Worm (Caenorhabditis elegans) whole organism, young adult: ENCODE data around the gene myo-5.

Experiments
- B0019.2 ChIP-seq: fragments of 200-800 bp; sonication (Bioruptor generic); conservative IDR thresholded peaks from 2 replicates; pipeline ENCODE4 v1.3.6; 2022; ENCODE audit warnings: missing genetic modification reagents, missing genetic modification characterization, missing compliant biosample characterization
- F10E7.11 ChIP-seq: sonication (generic microtip); optimal IDR thresholded peaks from 2 replicates; lab custom pipeline; 2017; ENCODE audit warnings: mild to moderate bottlenecking, missing genetic modification characterization, moderate library complexity, missing compliant biosample characterization
- F22D6.2 ChIP-seq: sonication (generic microtip); optimal IDR thresholded peaks from 2 replicates; lab custom pipeline; 2016; ENCODE audit warnings: mild to moderate bottlenecking, missing genetic modification characterization, missing compliant biosample characterization
- F37B4.10 ChIP-seq: fragments of 200-800 bp; sonication (Bioruptor generic); IDR thresholded peaks from 2 replicates; pipeline ENCODE4 v1.3.6; 2022; ENCODE audit warnings: missing genetic modification characterization, missing compliant biosample characterization
- F39B2.1 ChIP-seq: fragments of 200-800 bp; sonication (Bioruptor generic); IDR thresholded peaks from 2 replicates; pipeline ENCODE4 v1.3.6; 2022; ENCODE audit warnings: missing genetic modification reagents, missing genetic modification characterization, missing compliant biosample characterization
- F57C9.4 ChIP-seq: sonication (generic microtip); optimal IDR thresholded peaks from 2 replicates; lab custom pipeline; 2017; ENCODE audit warnings: mild to moderate bottlenecking, missing genetic modification characterization, missing compliant biosample characterization
- K12H6.12 ChIP-seq: fragments of 200-800 bp; sonication (Bioruptor generic); optimal IDR thresholded peaks from 2 replicates; lab custom pipeline; 2018; ENCODE audit warnings: mild to moderate bottlenecking, missing genetic modification characterization, missing compliant biosample characterization
- Y95B8A.8 ChIP-seq: fragments of 200-800 bp; sonication (Bioruptor generic); IDR thresholded peaks from 2 replicates; pipeline ENCODE4 v1.3.6; 2022; ENCODE audit warnings: missing genetic modification reagents, missing genetic modification characterization, missing compliant biosample characterization
- ama-1 ChIP-seq, 3 experiments: fragments of 150-350 bp in 1 of 3; sonication (generic microtip) in 2 of 3; optimal IDR thresholded peaks; 2 replicates each; lab custom pipeline; 2014 to 2018; ENCODE audit warnings: missing biosample characterization in 2 of 3, missing genetic modification characterization in 2 of 3, missing genetic modification reagents in 2 of 3
- athp-1 ChIP-seq: sonication (generic microtip); optimal IDR thresholded peaks from 2 replicates; lab custom pipeline; 2017; ENCODE audit warnings: mild to moderate bottlenecking, missing genetic modification characterization, missing compliant biosample characterization
- cebp-1 ChIP-seq, 2 experiments: fragments of 200-800 bp in 1 of 2; sonication (Bioruptor generic) in 1 of 2; sonication (generic microtip) in 1 of 2; IDR thresholded peaks in 1 of 2; optimal IDR thresholded peaks in 1 of 2; 2 replicates each; pipeline versions ENCODE4 v1.3.6 to Lab custom; 2017 to 2022; ENCODE audit warnings: missing compliant biosample characterization in 2 of 2, missing genetic modification characterization in 2 of 2, mild to moderate bottlenecking in 1 of 2, missing genetic modification reagents in 1 of 2, moderate library complexity in 1 of 2
- cebp-2 ChIP-seq: fragments of 200-800 bp; sonication (Bioruptor generic); IDR thresholded peaks from 2 replicates; pipeline ENCODE4 v1.3.6; 2022; ENCODE audit warnings: missing genetic modification characterization, missing compliant biosample characterization
- ceh-100 ChIP-seq: fragments of 200-800 bp; sonication (Bioruptor generic); IDR thresholded peaks from 2 replicates; pipeline ENCODE4 v1.3.6; 2022; ENCODE audit warnings: missing genetic modification reagents, missing genetic modification characterization, missing compliant biosample characterization
- ceh-27 ChIP-seq: fragments of 200-800 bp; sonication (Bioruptor generic); optimal IDR thresholded peaks from 2 replicates; lab custom pipeline; 2018; ENCODE audit warnings: mild to moderate bottlenecking, missing genetic modification characterization, moderate library complexity, missing compliant biosample characterization
- ceh-79 ChIP-seq: sonication (generic microtip); optimal IDR thresholded peaks from 2 replicates; lab custom pipeline; 2017; ENCODE audit warnings: mild to moderate bottlenecking, missing genetic modification characterization, missing compliant biosample characterization
- ceh-91 ChIP-seq: fragments of 200-800 bp; sonication (Bioruptor generic); IDR thresholded peaks from 2 replicates; pipeline ENCODE4 v1.3.6; 2022; ENCODE audit warnings: missing genetic modification reagents, missing genetic modification characterization, missing compliant biosample characterization
- fkh-3 ChIP-seq: sonication (generic microtip); optimal IDR thresholded peaks from 2 replicates; lab custom pipeline; 2016; ENCODE audit warnings: mild to moderate bottlenecking, missing genetic modification characterization, missing compliant biosample characterization
- gei-17 ChIP-seq: fragments of 200-800 bp; sonication (Bioruptor generic); optimal IDR thresholded peaks from 2 replicates; lab custom pipeline; 2018; ENCODE audit warnings: mild to moderate bottlenecking, missing genetic modification characterization, missing compliant biosample characterization
- him-1 ChIP-seq: sonication (generic microtip); optimal IDR thresholded peaks from 2 replicates; lab custom pipeline; 2016; ENCODE audit warnings: missing genotype, missing genetic modification reagents, missing genetic modification characterization, missing compliant biosample characterization
- hlh-12 ChIP-seq: sonication (generic microtip); optimal IDR thresholded peaks from 2 replicates; lab custom pipeline; 2016; ENCODE audit warnings: missing genetic modification characterization, missing compliant biosample characterization
- hlh-26 ChIP-seq: fragments of 200-800 bp; sonication (Bioruptor generic); conservative IDR thresholded peaks from 2 replicates; pipeline ENCODE4 v1.3.6; 2022; ENCODE audit warnings: missing genetic modification reagents, missing genetic modification characterization, missing compliant biosample characterization
- lag-1 ChIP-seq: fragments of 200-800 bp; sonication (Bioruptor generic); IDR thresholded peaks from 2 replicates; pipeline ENCODE4 v1.3.6; 2022; ENCODE audit warnings: missing genetic modification reagents, missing genetic modification characterization, missing compliant biosample characterization
- let-526 ChIP-seq: fragments of 200-800 bp; sonication (Bioruptor generic); IDR thresholded peaks from 2 replicates; pipeline ENCODE4 v1.3.6; 2022; ENCODE audit warnings: missing genetic modification reagents, missing genetic modification characterization, missing compliant biosample characterization
- lin-26 ChIP-seq: fragments of 200-800 bp; sonication (Bioruptor generic); IDR thresholded peaks from 2 replicates; pipeline ENCODE4 v1.3.6; 2022; ENCODE audit warnings: missing genetic modification reagents, missing genetic modification characterization, missing compliant biosample characterization
- lin-35 ChIP-seq, 3 experiments: fragments of 150-350 bp in 2 of 3; sonication (generic microtip) in 1 of 3; optimal IDR thresholded peaks; 2 replicates each; lab custom pipeline; 2014 to 2018; ENCODE audit warnings: missing biosample characterization in 3 of 3, missing genetic modification characterization in 3 of 3, missing genetic modification reagents in 3 of 3
- lin-40 ChIP-seq: sonication (generic microtip); optimal IDR thresholded peaks from 2 replicates; lab custom pipeline; 2016; ENCODE audit warnings: missing genetic modification characterization, mild to moderate bottlenecking, missing compliant biosample characterization, missing genotype, missing genetic modification reagents
- madf-10 ChIP-seq: sonication (generic microtip); optimal IDR thresholded peaks from 2 replicates; lab custom pipeline; 2016; ENCODE audit warnings: mild to moderate bottlenecking, missing genetic modification characterization, missing compliant biosample characterization
- madf-3 ChIP-seq: fragments of 200-800 bp; sonication (Bioruptor generic); IDR thresholded peaks from 2 replicates; pipeline ENCODE4 v1.3.6; 2022; ENCODE audit warnings: missing genetic modification reagents, missing genetic modification characterization, missing compliant biosample characterization
- madf-6 ChIP-seq: fragments of 200-800 bp; sonication (Bioruptor generic); IDR thresholded peaks from 2 replicates; pipeline ENCODE4 v1.3.6; 2022; ENCODE audit warnings: missing genetic modification reagents, missing genetic modification characterization, missing compliant biosample characterization
- mcd-1 ChIP-seq: fragments of 200-800 bp; sonication (Bioruptor generic); IDR thresholded peaks from 2 replicates; pipeline ENCODE4 v1.3.6; 2022; ENCODE audit warnings: missing genetic modification reagents, missing genetic modification characterization, missing compliant biosample characterization
- mel-28 ChIP-seq: sonication (generic microtip); optimal IDR thresholded peaks from 2 replicates; lab custom pipeline; 2016; ENCODE audit warnings: borderline replicate concordance, mild to moderate bottlenecking, missing genetic modification characterization, missing compliant biosample characterization
- mes-4 ChIP-seq: sonication (generic microtip); optimal IDR thresholded peaks from 2 replicates; lab custom pipeline; 2016; ENCODE audit warnings: missing genotype, missing genetic modification characterization, missing compliant biosample characterization
- nhr-120 ChIP-seq: fragments of 200-800 bp; sonication (Bioruptor generic); IDR thresholded peaks from 2 replicates; pipeline ENCODE4 v1.3.6; 2022; ENCODE audit warnings: missing genetic modification characterization, missing compliant biosample characterization
- nhr-179 ChIP-seq: sonication (generic microtip); optimal IDR thresholded peaks from 2 replicates; lab custom pipeline; 2016; ENCODE audit warnings: mild to moderate bottlenecking, missing genetic modification characterization, missing compliant biosample characterization
- nhr-90 ChIP-seq: sonication (generic microtip); optimal IDR thresholded peaks from 2 replicates; lab custom pipeline; 2016; ENCODE audit warnings: missing genotype, mild to moderate bottlenecking, missing genetic modification characterization, missing compliant biosample characterization
- pbrm-1 ChIP-seq: fragments of 200-800 bp; sonication (Bioruptor generic); IDR thresholded peaks from 2 replicates; pipeline ENCODE4 v1.3.6; 2022; ENCODE audit warnings: missing genetic modification reagents, missing genetic modification characterization, missing compliant biosample characterization
- pha-4 ChIP-seq: fragments of 150-350 bp; sonication (generic microtip); optimal IDR thresholded peaks from 2 replicates; lab custom pipeline; 2014; ENCODE audit warnings: missing biosample characterization, missing genetic modification reagents, missing genetic modification characterization
- repo-1 ChIP-seq: sonication (generic microtip); optimal IDR thresholded peaks from 2 replicates; lab custom pipeline; 2017; ENCODE audit warnings: mild to moderate bottlenecking, missing genetic modification characterization, missing compliant biosample characterization
- rpc-1 ChIP-seq, 2 experiments: fragments of 150-350 bp in 1 of 2; sonication (generic microtip) in 1 of 2; optimal IDR thresholded peaks; 2 replicates each; lab custom pipeline; 2014 to 2018; ENCODE audit warnings: missing biosample characterization in 1 of 2, missing genetic modification characterization in 1 of 2, missing genetic modification reagents in 1 of 2, missing genotype in 1 of 2
- snpc-1.3 ChIP-seq: sonication (generic microtip); optimal IDR thresholded peaks from 2 replicates; lab custom pipeline; 2017; ENCODE audit warnings: missing genetic modification characterization, mild to moderate bottlenecking, missing compliant biosample characterization, antibody characterized with exemption, moderate library complexity, missing genotype, missing genetic modification reagents; ENCODE audit not compliant: insufficient read depth
- tbp1 ChIP-seq: fragments of 200-800 bp; sonication (Bioruptor generic); optimal IDR thresholded peaks from 2 replicates; lab custom pipeline; 2018; ENCODE audit warnings: mild to moderate bottlenecking, missing genetic modification characterization, missing compliant biosample characterization
- unc-62 ChIP-seq: fragments of 150-350 bp; optimal IDR thresholded peaks from 2 replicates; lab custom pipeline; 2014; ENCODE audit warnings: missing biosample characterization, missing genetic modification reagents, missing genetic modification characterization
- ztf-22 ChIP-seq: fragments of 200-800 bp; sonication (Bioruptor generic); optimal IDR thresholded peaks from 2 replicates; lab custom pipeline; 2018; ENCODE audit warnings: mild to moderate bottlenecking, missing genetic modification characterization, moderate library complexity, missing compliant biosample characterization
- ztf-26 ChIP-seq: sonication (generic microtip); optimal IDR thresholded peaks from 2 replicates; lab custom pipeline; 2017; ENCODE audit warnings: missing genetic modification characterization, missing compliant biosample characterization
- ztf-3 ChIP-seq: fragments of 200-800 bp; sonication (Bioruptor generic); optimal IDR thresholded peaks from 2 replicates; lab custom pipeline; 2018; ENCODE audit warnings: mild to moderate bottlenecking, missing genetic modification characterization, missing compliant biosample characterization

Gene myo-5

DNA sequence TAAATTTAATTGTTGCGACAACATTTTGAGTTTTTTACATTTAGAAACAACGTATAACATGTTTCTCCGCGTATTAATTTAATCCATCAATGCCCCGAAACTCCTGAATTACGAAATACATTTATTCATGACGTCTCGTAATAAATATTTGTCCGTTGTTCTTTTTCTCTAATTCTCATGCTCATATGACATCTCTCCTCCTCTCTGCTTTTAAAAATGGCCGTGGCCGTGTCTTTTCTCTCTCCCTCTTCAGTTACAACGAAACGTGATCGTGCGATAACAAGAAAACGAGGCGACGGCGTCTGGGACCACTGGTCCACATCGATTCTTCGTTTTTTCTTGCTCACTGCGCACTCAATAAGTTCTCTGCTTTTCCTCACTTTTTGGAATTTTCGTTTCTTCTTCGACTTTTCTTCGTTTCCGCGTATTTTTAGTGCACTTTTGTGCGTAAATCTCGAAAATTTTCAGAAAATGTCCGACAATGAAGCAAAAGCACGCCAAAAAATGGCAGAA is 21.4 kb downstream of the myo-5 start, which contains the start of gene snap-1 (continued):
- TF ChIP-seq K12H6.12 (tag; lab: Kevin White, UChicago): peak; percentile 73
- TF ChIP-seq ceh-91 (GFP tag; lab: Robert Waterston, UW): no peak
- no peak for TF ChIP-seq ceh-100 (GFP tag; lab: Robert Waterston, UW)
- TF ChIP-seq F10E7.11 (tag; lab: Kevin White, UChicago): no peak
- TF ChIP-seq madf-10: no peak
- TF ChIP-seq ama-1 (optimal IDR thresholded peaks at IDR 0.05; lab: Kevin White, UChicago): peak; percentile 44
- TF ChIP-seq ama-1 (GFP tag; optimal IDR thresholded peaks at IDR 0.05; lab: Kevin White, UChicago): no peak
- peak; percentile 3 for TF ChIP-seq tbp1 (GFP tag; lab: Kevin White, UChicago)
- TF ChIP-seq, all 124 proteins: peak for 14

DNA sequence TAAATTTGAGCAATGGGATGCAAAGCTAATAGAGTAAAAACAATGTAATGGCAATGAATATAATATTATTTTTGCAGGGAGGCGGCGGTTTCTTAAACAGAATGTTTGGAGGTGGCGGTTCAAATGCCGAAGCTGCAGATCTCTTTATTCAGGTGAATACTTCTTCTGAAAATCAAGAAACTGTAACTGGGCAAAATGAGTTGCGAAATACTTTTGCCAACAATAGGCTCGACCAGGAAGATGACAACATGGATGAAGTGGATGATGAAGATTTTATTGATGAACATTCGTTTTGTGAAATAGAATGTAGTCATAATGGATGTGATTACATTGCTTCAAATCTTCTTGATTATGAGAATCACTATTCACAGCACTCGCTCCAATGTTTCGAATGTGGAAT is 22.0 kb downstream of the myo-5 start:
- TF ChIP-seq athp-1 (tag; lab: Kevin White, UChicago): no peak
- TF ChIP-seq cebp-1 (GFP tag; IDR thresholded peaks at IDR 0.05; lab: Robert Waterston, UW): no peak
- TF ChIP-seq cebp-1 (tag; optimal IDR thresholded peaks at IDR 0.05; lab: Kevin White, UChicago): peak; percentile 59
- no peak for TF ChIP-seq ceh-79 (tag; lab: Kevin White, UChicago)
- TF ChIP-seq madf-6 (GFP tag; lab: Robert Waterston, UW): 0 out of 2 replicates have a peak, but pooled peaks have one; percentile 14
- TF ChIP-seq nhr-179 (tag; lab: Kevin White, UChicago): no peak
- no peak for TF ChIP-seq lin-35 (GFP tag; optimal IDR thresholded peaks at IDR 0.05; lab: Kevin White, UChicago)
- no peak for TF ChIP-seq B0019.2 (GFP tag; lab: Robert Waterston, UW)
- no peak for TF ChIP-seq nhr-120 (GFP tag; lab: Robert Waterston, UW)
- TF ChIP-seq ceh-27 (GFP tag; lab: Kevin White, UChicago): no peak
- no peak for TF ChIP-seq Y95B8A.8 (GFP tag; lab: Robert Waterston, UW)
- TF ChIP-seq repo-1: no peak
- TF ChIP-seq nhr-90 (tag; lab: Kevin White, UChicago): no peak
- TF ChIP-seq ztf-22 (GFP tag; lab: Kevin White, UChicago): no peak
- no peak for TF ChIP-seq F37B4.10
- 0 out of 2 replicates have a peak, but pooled peaks have one; percentile 62 for TF ChIP-seq madf-3
- TF ChIP-seq hlh-26 (GFP tag; lab: Robert Waterston, UW): no peak

DNA sequence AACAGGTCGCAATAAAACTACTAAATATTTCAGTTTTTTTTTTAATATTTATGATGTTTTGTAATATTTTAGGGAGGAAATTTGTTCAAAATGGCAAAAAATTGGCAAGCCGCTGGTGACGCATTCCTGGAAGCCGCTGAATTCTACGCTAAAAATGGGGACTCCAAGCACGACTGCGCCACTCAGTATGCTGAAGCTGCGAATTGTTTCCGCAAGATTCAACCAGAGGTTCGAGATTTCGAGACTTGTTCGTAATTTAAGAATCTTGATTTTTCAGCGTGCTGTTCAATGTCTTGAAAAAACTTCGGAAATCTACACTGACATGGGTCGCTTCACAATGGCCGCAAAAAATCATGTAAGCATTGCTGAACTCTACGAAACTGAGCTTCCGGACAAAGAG is 22.9 kb downstream of the myo-5 start:
- TF ChIP-seq unc-62 (GFP tag; lab: Kevin White, UChicago): no peak
- no peak for TF ChIP-seq pha-4 (tag; lab: Kevin White, UChicago)
- no peak for TF ChIP-seq cebp-2 (GFP tag; lab: Robert Waterston, UW)
- no peak for TF ChIP-seq F22D6.2
- TF ChIP-seq F39B2.1 (GFP tag; lab: Robert Waterston, UW): no peak
- TF ChIP-seq ceh-100 (GFP tag; lab: Robert Waterston, UW): no peak
- TF ChIP-seq hlh-12: no peak
- no peak for TF ChIP-seq fkh-3
- no peak for TF ChIP-seq lin-40
- TF ChIP-seq madf-3: no peak
- no peak for TF ChIP-seq ztf-26 (tag; lab: Kevin White, UChicago)
- no peak for TF ChIP-seq ztf-3 (GFP tag; lab: Kevin White, UChicago)
- no peak for TF ChIP-seq F57C9.4 (tag; lab: Kevin White, UChicago)
- TF ChIP-seq mes-4 (tag; lab: Kevin White, UChicago): no peak
- TF ChIP-seq gei-17 (GFP tag; lab: Kevin White, UChicago): no peak
- no peak for TF ChIP-seq pbrm-1 (GFP tag; lab: Robert Waterston, UW)
- no peak for TF ChIP-seq snpc-1.3 (tag; lab: Kevin White, UChicago)
- TF ChIP-seq him-1: no peak
- no peak for TF ChIP-seq lag-1
- no peak for TF ChIP-seq ztf-22 (GFP tag; lab: Kevin White, UChicago)
- 0 out of 2 replicates have a peak, but pooled peaks have one; percentile 40 for TF ChIP-seq lin-26 (GFP tag; lab: Robert Waterston, UW)
- no peak for TF ChIP-seq madf-6 (GFP tag; lab: Robert Waterston, UW)
- no peak for TF ChIP-seq rpc-1 (optimal IDR thresholded peaks at IDR 0.05; lab: Kevin White, UChicago)
- TF ChIP-seq rpc-1 (tag; optimal IDR thresholded peaks at IDR 0.05; lab: Kevin White, UChicago): no peak
- no peak for TF ChIP-seq let-526
- TF ChIP-seq mcd-1 (GFP tag; lab: Robert Waterston, UW): no peak
- TF ChIP-seq mel-28 (tag; lab: Kevin White, UChicago): no peak
